Fruit fly (Drosophila melanogaster) whole organism, embryonic: Measurements from ENCODE around the gene CG43993.

ENCODE experiments used
- CG11456 ChIP-seq: fragments of 200-800 bp; sonication (Bioruptor generic); IDR thresholded peaks from 3 replicates; pipeline ENCODE4 v1.3.6; 2022; ENCODE audit warnings: missing biosample characterization, missing genetic modification characterization
- CG3163 ChIP-seq: fragments of 200-800 bp; sonication (Bioruptor generic); optimal IDR thresholded peaks from 3 replicates; lab custom pipeline; 2016; ENCODE audit warnings: missing biosample characterization, missing genetic modification characterization
- HmgD ChIP-seq: fragments of 200-800 bp; sonication (Bioruptor generic); optimal IDR thresholded peaks from 3 replicates; lab custom pipeline; 2016; ENCODE audit warnings: missing biosample characterization, missing genetic modification characterization
- hb ChIP-seq: fragments of 200-800 bp; sonication (Bioruptor generic); IDR thresholded peaks from 3 replicates; pipeline ENCODE4 v1.3.6; 2022; ENCODE audit warnings: missing biosample characterization, missing genetic modification characterization; ENCODE audit not compliant: partially characterized antibody
- peb ChIP-seq: fragments of 200-800 bp; sonication (Bioruptor generic); IDR thresholded peaks from 2 replicates; pipeline ENCODE4 v1.3.6; 2022; ENCODE audit warnings: missing biosample characterization, missing genetic modification characterization

- TF ChIP-seq hb (GFP tag; lab: Robert Waterston, UW) (no peak), CG11456 (peak; percentile 42; the same call in 1 of the 3 replicates), peb (GFP tag; lab: Robert Waterston, UW) (no peak), CG3163 (peak; percentile 45), HmgD (peak; percentile 3)
Measured at dm6 chr3L:12056286-12057178, 24.2 kb downstream of the CG43993 start.
